Fruit fly (Drosophila melanogaster): ENCODE measurements around the gene Kmn1.

- TF ChIP-seq Hr96 (GFP tag; optimal IDR thresholded peaks at IDR 0.05), result no peak
- no peak for TF ChIP-seq toe (GFP tag; optimal IDR thresholded peaks at IDR 0.05)
- no peak for TF ChIP-seq CG12768 (GFP tag; optimal IDR thresholded peaks at IDR 0.05)
- no peak for TF ChIP-seq CG7101 (tag; optimal IDR thresholded peaks at IDR 0.05)
- TF ChIP-seq Mnt (GFP tag; optimal IDR thresholded peaks at IDR 0.05), result no peak
- TF ChIP-seq CG33017 (tag; optimal IDR thresholded peaks at IDR 0.05), result no peak
- TF ChIP-seq CG1620 (GFP tag; optimal IDR thresholded peaks at IDR 0.05), result no peak
- TF ChIP-seq ovo (GFP tag; optimal IDR thresholded peaks at IDR 0.05), result no peak
- TF ChIP-seq CG11617 (GFP tag; optimal IDR thresholded peaks at IDR 0.05), result no peak
- TF ChIP-seq cnc (optimal IDR thresholded peaks at IDR 0.05), result no peak
- TF ChIP-seq kay (GFP tag; ENCODE audit: borderline replicate concordance), result no peak
- TF ChIP-seq CG5204 (GFP tag; optimal IDR thresholded peaks at IDR 0.05), result no peak
- TF ChIP-seq Clk (GFP tag; optimal IDR thresholded peaks at IDR 0.05), result no peak
Measured at dm6 chrX:11600795-11601358, 28.6 kb upstream of the Kmn1 start.
